Worm (Caenorhabditis elegans) whole organism, late embryonic: ENCODE data around the gene rme-1.

ENCODE experiments used
- F13H6.1 ChIP-seq: sonication (generic microtip); optimal IDR thresholded peaks from 2 replicates; lab custom pipeline; 2016; ENCODE audit warnings: missing genetic modification characterization, missing compliant biosample characterization
- K02D7.2 ChIP-seq: sonication (generic microtip); optimal IDR thresholded peaks from 2 replicates; lab custom pipeline; 2017; ENCODE audit warnings: mild to moderate bottlenecking, missing genetic modification characterization, missing compliant biosample characterization
- K09A11.1 ChIP-seq: sonication (generic microtip); optimal IDR thresholded peaks from 2 replicates; lab custom pipeline; 2017; ENCODE audit warnings: antibody characterized with exemption, mild to moderate bottlenecking, missing genetic modification characterization, missing compliant biosample characterization; ENCODE audit not compliant: insufficient read depth
- Y22D7AL.16 ChIP-seq: sonication (generic microtip); optimal IDR thresholded peaks from 2 replicates; lab custom pipeline; 2016; ENCODE audit warnings: missing genetic modification characterization, missing compliant biosample characterization
- ahr-1 ChIP-seq: sonication (generic microtip); optimal IDR thresholded peaks from 2 replicates; lab custom pipeline; 2016; ENCODE audit warnings: missing genetic modification characterization, missing compliant biosample characterization
- ama-1 ChIP-seq: fragments of 150-350 bp; optimal IDR thresholded peaks from 2 replicates; lab custom pipeline; 2014
- ceh-19 ChIP-seq: fragments of 200-800 bp; sonication (Bioruptor generic); optimal IDR thresholded peaks from 2 replicates; lab custom pipeline; 2018; ENCODE audit warnings: mild to moderate bottlenecking, missing genetic modification characterization, missing compliant biosample characterization
- ceh-2 ChIP-seq: sonication (generic microtip); optimal IDR thresholded peaks from 2 replicates; lab custom pipeline; 2016; ENCODE audit warnings: missing genotype, missing genetic modification characterization, missing compliant biosample characterization
- ceh-24 ChIP-seq: sonication (generic microtip); optimal IDR thresholded peaks from 2 replicates; lab custom pipeline; 2016; ENCODE audit warnings: mild to moderate bottlenecking, missing genetic modification characterization, missing compliant biosample characterization
- ceh-34 ChIP-seq: sonication (generic microtip); optimal IDR thresholded peaks from 2 replicates; lab custom pipeline; 2016; ENCODE audit warnings: mild to moderate bottlenecking, missing genetic modification characterization, missing compliant biosample characterization
- ceh-48 ChIP-seq: sonication (generic microtip); optimal IDR thresholded peaks from 2 replicates; lab custom pipeline; 2016; ENCODE audit warnings: missing genetic modification characterization, inconsistent platforms, missing compliant biosample characterization
- ceh-6 ChIP-seq: fragments of 200-800 bp; sonication (Bioruptor generic); optimal IDR thresholded peaks from 2 replicates; lab custom pipeline; 2018; ENCODE audit warnings: mild to moderate bottlenecking, missing genetic modification characterization, missing compliant biosample characterization
- dmd-4 ChIP-seq: sonication (generic microtip); optimal IDR thresholded peaks from 2 replicates; lab custom pipeline; 2016; ENCODE audit warnings: borderline replicate concordance, missing genetic modification characterization, missing compliant biosample characterization
- elt-4 ChIP-seq: sonication (generic microtip); optimal IDR thresholded peaks from 2 replicates; lab custom pipeline; 2016; ENCODE audit warnings: missing genetic modification characterization, missing compliant biosample characterization
- ets-4 ChIP-seq: sonication (generic microtip); optimal IDR thresholded peaks from 2 replicates; lab custom pipeline; 2016; ENCODE audit warnings: missing genetic modification characterization, missing compliant biosample characterization
- fkh-10 ChIP-seq: fragments of 150-350 bp; optimal IDR thresholded peaks from 2 replicates; lab custom pipeline; 2014; ENCODE audit warnings: missing biosample characterization, missing genetic modification reagents, missing genetic modification characterization
- gmeb-2 ChIP-seq: sonication (generic microtip); optimal IDR thresholded peaks from 2 replicates; lab custom pipeline; 2016; ENCODE audit warnings: missing genetic modification characterization, inconsistent platforms, missing compliant biosample characterization
- hlh-13 ChIP-seq: fragments of 200-800 bp; sonication (Bioruptor generic); optimal IDR thresholded peaks from 2 replicates; lab custom pipeline; 2018; ENCODE audit warnings: mild to moderate bottlenecking, missing genetic modification characterization, missing compliant biosample characterization
- hlh-30 ChIP-seq: sonication (generic microtip); optimal IDR thresholded peaks from 2 replicates; lab custom pipeline; 2017; ENCODE audit warnings: antibody characterized with exemption, missing genetic modification characterization, missing compliant biosample characterization; ENCODE audit not compliant: insufficient read depth
- hlh-6 ChIP-seq: sonication (generic microtip); optimal IDR thresholded peaks from 2 replicates; lab custom pipeline; 2016; ENCODE audit warnings: missing genotype, missing genetic modification characterization, missing compliant biosample characterization
- madf-2 ChIP-seq: sonication (generic microtip); optimal IDR thresholded peaks from 2 replicates; lab custom pipeline; 2017; ENCODE audit warnings: missing genetic modification characterization, missing compliant biosample characterization
- mec-3 ChIP-seq: sonication (generic microtip); optimal IDR thresholded peaks from 2 replicates; lab custom pipeline; 2016; ENCODE audit warnings: borderline replicate concordance, missing genetic modification characterization, missing compliant biosample characterization
- nhr-11 ChIP-seq: fragments of 150-350 bp; optimal IDR thresholded peaks from 2 replicates; lab custom pipeline; 2014; ENCODE audit warnings: missing biosample characterization, missing genetic modification characterization
- nhr-232 ChIP-seq: sonication (generic microtip); optimal IDR thresholded peaks from 2 replicates; lab custom pipeline; 2016; ENCODE audit warnings: missing genetic modification characterization, missing compliant biosample characterization
- pat-9 ChIP-seq: fragments of 200-800 bp; sonication (Bioruptor generic); optimal IDR thresholded peaks from 2 replicates; lab custom pipeline; 2018; ENCODE audit warnings: mild to moderate bottlenecking, missing genetic modification characterization, moderate library complexity, missing compliant biosample characterization
- pha-2 ChIP-seq: sonication (generic microtip); optimal IDR thresholded peaks from 2 replicates; lab custom pipeline; 2017; ENCODE audit warnings: mild to moderate bottlenecking, missing genetic modification characterization, missing compliant biosample characterization
- pqm-1 ChIP-seq: sonication (generic microtip); optimal IDR thresholded peaks from 2 replicates; lab custom pipeline; 2016; ENCODE audit warnings: missing genetic modification characterization, missing compliant biosample characterization
- ref-2 ChIP-seq: sonication (generic microtip); optimal IDR thresholded peaks from 2 replicates; lab custom pipeline; 2016; ENCODE audit warnings: missing genetic modification characterization, missing compliant biosample characterization
- sdc-2 ChIP-seq: sonication (generic microtip); optimal IDR thresholded peaks from 2 replicates; lab custom pipeline; 2016; ENCODE audit warnings: missing genotype, missing genetic modification characterization, missing compliant biosample characterization
- syd-9 ChIP-seq: sonication (generic microtip); optimal IDR thresholded peaks from 2 replicates; lab custom pipeline; 2016; ENCODE audit warnings: mild to moderate bottlenecking, missing genetic modification characterization, moderate library complexity, missing compliant biosample characterization
- tbx-2 ChIP-seq: sonication (generic microtip); optimal IDR thresholded peaks from 2 replicates; lab custom pipeline; 2016; ENCODE audit warnings: missing genetic modification characterization, missing compliant biosample characterization
- ttx-3 ChIP-seq: sonication (generic microtip); optimal IDR thresholded peaks from 2 replicates; lab custom pipeline; 2016; ENCODE audit warnings: missing genetic modification reagents, missing genetic modification characterization, missing compliant biosample characterization
- zip-5 ChIP-seq: sonication (generic microtip); optimal IDR thresholded peaks from 2 replicates; lab custom pipeline; 2016; ENCODE audit warnings: missing genetic modification characterization, missing compliant biosample characterization
- ztf-16 ChIP-seq: sonication (generic microtip); optimal IDR thresholded peaks from 2 replicates; lab custom pipeline; 2017; ENCODE audit warnings: missing genetic modification characterization, missing compliant biosample characterization

The rme-1 gene

DNA sequence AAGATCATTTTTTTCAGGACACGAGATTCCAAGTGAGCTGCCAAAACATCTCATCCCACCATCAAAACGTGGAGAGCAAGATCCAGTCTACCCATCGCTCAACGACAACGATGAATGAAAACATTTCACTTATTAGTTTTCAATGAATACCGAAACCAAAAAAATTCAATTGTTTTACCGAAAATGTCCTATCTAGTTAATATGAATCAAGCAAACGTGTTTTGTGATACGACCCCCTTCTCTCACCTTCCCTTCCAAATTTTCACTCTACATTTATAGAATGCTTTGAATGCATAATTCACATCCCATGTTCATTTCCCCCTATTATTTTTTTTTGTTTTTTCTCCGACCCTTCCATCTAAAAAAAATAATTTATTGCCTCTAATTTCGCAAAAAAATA lies 8.5 kb downstream of the rme-1 start:
- TF ChIP-seq ets-4 (tag; lab: Kevin White, UChicago): no peak
- TF ChIP-seq ceh-2 (tag; lab: Kevin White, UChicago): no peak
- no peak for TF ChIP-seq nhr-11
- TF ChIP-seq ahr-1 (tag; lab: Kevin White, UChicago): no peak
- no peak for TF ChIP-seq ceh-24 (tag; lab: Kevin White, UChicago)
- TF ChIP-seq ttx-3 (tag; lab: Kevin White, UChicago): no peak
- TF ChIP-seq sdc-2 (tag; lab: Kevin White, UChicago): no peak
- TF ChIP-seq K09A11.1 (tag; lab: Kevin White, UChicago): no peak
- no peak for TF ChIP-seq mec-3 (tag; lab: Kevin White, UChicago)
- TF ChIP-seq dmd-4 (tag; lab: Kevin White, UChicago): no peak
- TF ChIP-seq ceh-6: no peak
- TF ChIP-seq ztf-16 (tag; lab: Kevin White, UChicago): no peak
- TF ChIP-seq hlh-30 (tag; lab: Kevin White, UChicago): no peak
- TF ChIP-seq Y22D7AL.16 (tag; lab: Kevin White, UChicago): no peak
- TF ChIP-seq elt-4 (tag; lab: Kevin White, UChicago): no peak
- TF ChIP-seq hlh-13: no peak
- TF ChIP-seq K02D7.2: no peak
- no peak for TF ChIP-seq pat-9 (tag; lab: Kevin White, UChicago)
- TF ChIP-seq ceh-34 (tag; lab: Kevin White, UChicago): no peak
- no peak for TF ChIP-seq ceh-48 (tag; lab: Kevin White, UChicago)

ce11 chrV:6217834-6218233 lies 9.1 kb downstream of the rme-1 start, which contains the start of gene str-206:
Gene str-206, plus strand, starts transcription at chrV:6218134.
- no peak for TF ChIP-seq ama-1
- TF ChIP-seq tbx-2 (tag; lab: Kevin White, UChicago): no peak
- no peak for TF ChIP-seq pha-2 (tag; lab: Kevin White, UChicago)
- no peak for TF ChIP-seq fkh-10 (GFP tag; lab: Kevin White, UChicago)
- no peak for TF ChIP-seq pqm-1 (tag; lab: Kevin White, UChicago)
- no peak for TF ChIP-seq madf-2 (tag; lab: Kevin White, UChicago)
- TF ChIP-seq mec-3 (tag; lab: Kevin White, UChicago): no peak
- TF ChIP-seq zip-5 (tag; lab: Kevin White, UChicago): no peak

DNA sequence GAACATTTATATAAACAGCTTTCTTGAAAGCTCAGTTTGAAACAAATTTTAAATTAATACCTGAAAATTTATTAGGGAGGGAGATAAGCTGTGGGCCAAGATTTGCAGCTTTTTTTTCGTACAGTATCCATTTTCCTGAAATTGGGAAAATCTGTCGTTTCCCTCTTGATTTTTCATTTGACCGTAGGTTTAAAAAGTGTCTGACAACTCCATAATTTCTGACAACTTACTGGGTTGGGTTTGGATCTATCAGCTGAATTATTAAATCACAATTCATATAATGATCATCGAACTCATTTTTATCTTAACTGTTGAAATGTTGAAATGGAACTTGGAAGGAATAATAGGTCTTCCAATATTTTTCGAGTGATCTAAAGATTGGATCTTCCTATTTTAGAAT lies 12.1 kb downstream of the rme-1 start:
- TF ChIP-seq hlh-13 (no peak), ama-1 (peak; percentile 71)

- TF ChIP-seq ceh-24 (tag; lab: Kevin White, UChicago) (no peak), F13H6.1 (tag; lab: Kevin White, UChicago) (no peak), elt-4 (tag; lab: Kevin White, UChicago) (no peak), hlh-6 (tag; lab: Kevin White, UChicago) (no peak), ceh-19 (GFP tag; lab: Kevin White, UChicago) (no peak), syd-9 (tag; lab: Kevin White, UChicago) (no peak), madf-2 (tag; lab: Kevin White, UChicago) (no peak), ahr-1 (tag; lab: Kevin White, UChicago) (no peak), nhr-232 (tag; lab: Kevin White, UChicago) (no peak), ceh-2 (tag; lab: Kevin White, UChicago) (no peak), ref-2 (tag; lab: Kevin White, UChicago) (no peak), ets-4 (tag; lab: Kevin White, UChicago) (no peak), gmeb-2 (tag; lab: Kevin White, UChicago) (no peak), hlh-30 (tag; lab: Kevin White, UChicago) (no peak)
Observed at ce11 chrV:6221292-6221691, 12.6 kb downstream of the rme-1 start.
